Worm (Caenorhabditis elegans): ENCODE measurements around the gene Y37E11B.1.

Gene Y37E11B.1

ce11 chrIV:3628896-3629641 lies 49.6 kb downstream of the Y37E11B.1 start:
- no peak for TF ChIP-seq lsy-2 (tag; optimal IDR thresholded peaks at IDR 0.05)
- TF ChIP-seq ceh-43 (GFP tag; optimal IDR thresholded peaks at IDR 0.05), result no peak
- no peak for TF ChIP-seq nhr-28 (tag; optimal IDR thresholded peaks at IDR 0.05)
- TF ChIP-seq unc-120 (tag; optimal IDR thresholded peaks at IDR 0.05; ENCODE audit: poor library complexity, severe bottlenecking), result no peak
- TF ChIP-seq ham-2 (GFP tag; optimal IDR thresholded peaks at IDR 0.05), result no peak
- no peak for TF ChIP-seq blmp-1 (tag; optimal IDR thresholded peaks at IDR 0.05)
- TF ChIP-seq sptf-1 (tag; optimal IDR thresholded peaks at IDR 0.05), result no peak
- no peak for TF ChIP-seq cnd-1 (tag; optimal IDR thresholded peaks at IDR 0.05)
- TF ChIP-seq lin-32 (GFP tag; optimal IDR thresholded peaks at IDR 0.05), result no peak
- TF ChIP-seq nhr-12 (tag; optimal IDR thresholded peaks at IDR 0.05), result no peak
- no peak for TF ChIP-seq sem-2 (GFP tag; optimal IDR thresholded peaks at IDR 0.05)
